Fruit fly (Drosophila melanogaster): ENCODE data around the gene eIF4E4.

Gene eIF4E4

dm6 chr3L:6703368-6703807, 37.9 kb upstream of the eIF4E4 start, which contains the start of gene SP1173 (continued):
- TF ChIP-seq twi (tag; optimal IDR thresholded peaks at IDR 0.05): peak; percentile 16
- no peak for TF ChIP-seq NC2β (GFP tag; optimal IDR thresholded peaks at IDR 0.05)
- peak; percentile 80 for TF ChIP-seq CG34376 (GFP tag; optimal IDR thresholded peaks at IDR 0.05)
- TF ChIP-seq CG13296 (GFP tag; optimal IDR thresholded peaks at IDR 0.05): peak; percentile 43
- TF ChIP-seq fd64A (GFP tag; optimal IDR thresholded peaks at IDR 0.05): peak; percentile 20
- peak; percentile 17 for TF ChIP-seq PHDP (tag; optimal IDR thresholded peaks at IDR 0.05)
- peak; percentile 38; the same call in 1 of the 3 replicates for TF ChIP-seq CG16813 (GFP tag; IDR thresholded peaks at IDR 0.05; ENCODE audit: partially characterized antibody)
- peak; percentile 36 for TF ChIP-seq run (tag; optimal IDR thresholded peaks at IDR 0.05)
- peak; percentile 7; the same call in 1 of the 2 replicates for TF ChIP-seq ranshi (GFP tag; IDR thresholded peaks at IDR 0.05)
- TF ChIP-seq E2f2 (GFP tag; IDR thresholded peaks at IDR 0.05): peak; percentile 54
- peak; percentile 40 for TF ChIP-seq CG7271 (tag; optimal IDR thresholded peaks at IDR 0.05)
- peak; percentile 87 for TF ChIP-seq ci (GFP tag; IDR thresholded peaks at IDR 0.05)
- TF ChIP-seq lmd (GFP tag; IDR thresholded peaks at IDR 0.05): no peak
- peak; percentile 26 for TF ChIP-seq CG15269 (tag; optimal IDR thresholded peaks at IDR 0.05)
- peak; percentile 33 for TF ChIP-seq kah (GFP tag; optimal IDR thresholded peaks at IDR 0.05)
- TF ChIP-seq Side (GFP tag; optimal IDR thresholded peaks at IDR 0.05): peak; percentile 48
- peak; percentile 61 for TF ChIP-seq lab (GFP tag; optimal IDR thresholded peaks at IDR 0.05)
- TF ChIP-seq CG10366 (GFP tag; IDR thresholded peaks at IDR 0.05): 0 out of 2 replicates have a peak, but pooled peaks have one; percentile 16
- TF ChIP-seq Fer2 (tag; optimal IDR thresholded peaks at IDR 0.05): no peak

dm6 chr3L:6700962-6701477, 35.6 kb upstream of the eIF4E4 start:
- TF ChIP-seq sd (tag; optimal IDR thresholded peaks at IDR 0.05) (peak; percentile 64), pros (GFP tag; optimal IDR thresholded peaks at IDR 0.05) (peak; percentile 96), nerfin-1 (tag; optimal IDR thresholded peaks at IDR 0.05) (peak; percentile 100), CG13894 (tag; optimal IDR thresholded peaks at IDR 0.05) (peak; percentile 1), CG6175 (GFP tag; IDR thresholded peaks at IDR 0.05) (no peak), ac (GFP tag; optimal IDR thresholded peaks at IDR 0.05) (no peak), Scr (GFP tag; IDR thresholded peaks at IDR 0.05; ENCODE audit: partially characterized antibody) (no peak), ase (GFP tag; IDR thresholded peaks at IDR 0.05) (no peak), Opbp (GFP tag; IDR thresholded peaks at IDR 0.05; ENCODE audit: partially characterized antibody) (peak; percentile 5; the same call in 1 of the 3 replicates), CG16813 (GFP tag; IDR thresholded peaks at IDR 0.05; ENCODE audit: partially characterized antibody) (0 out of 3 replicates have a peak, but pooled peaks have one; percentile 8), CG6791 (GFP tag; IDR thresholded peaks at IDR 0.05; ENCODE audit: partially characterized antibody) (peak; percentile 82), bbx (GFP tag; IDR thresholded peaks at IDR 0.05; ENCODE audit: partially characterized antibody) (peak; percentile 85), seq (GFP tag; IDR thresholded peaks at IDR 0.05) (peak; percentile 60; the same call in 1 of the 2 replicates), sna (GFP tag; IDR thresholded peaks at IDR 0.05; ENCODE audit: partially characterized antibody) (0 out of 2 replicates have a peak, but pooled peaks have one; percentile 25), mld (GFP tag; IDR thresholded peaks at IDR 0.05; ENCODE audit: partially characterized antibody) (peak; percentile 33; the same call in 1 of the 3 replicates), CG17361 (GFP tag; IDR thresholded peaks at IDR 0.05) (no peak), tll (GFP tag; optimal IDR thresholded peaks at IDR 0.05) (no peak)

dm6 chr3L:6697353-6697752, 31.9 kb upstream of the eIF4E4 start:
- TF ChIP-seq sd (tag; optimal IDR thresholded peaks at IDR 0.05) (peak; percentile 85), CG10565 (GFP tag; optimal IDR thresholded peaks at IDR 0.05) (no peak), ac (GFP tag; optimal IDR thresholded peaks at IDR 0.05) (no peak), ara (GFP tag; IDR thresholded peaks at IDR 0.05) (0 out of 2 replicates have a peak, but pooled peaks have one; percentile 11), sens (GFP tag) (peak; percentile 17), CG14441 (GFP tag; IDR thresholded peaks at IDR 0.05) (no peak), Hr78 (GFP tag; optimal IDR thresholded peaks at IDR 0.05) (peak in 1 of 2 experiments; percentile 20), NK7.1 (GFP tag; optimal IDR thresholded peaks at IDR 0.05) (no peak), mld (GFP tag; IDR thresholded peaks at IDR 0.05; ENCODE audit: partially characterized antibody) (no peak), CG30020 (tag; optimal IDR thresholded peaks at IDR 0.05) (no peak), CG16813 (GFP tag; IDR thresholded peaks at IDR 0.05; ENCODE audit: partially characterized antibody) (no peak), CG4328 (GFP tag; optimal IDR thresholded peaks at IDR 0.05) (peak; percentile 26), Meics (GFP tag; optimal IDR thresholded peaks at IDR 0.05) (no peak), crol (GFP tag; IDR thresholded peaks at IDR 0.05) (0 out of 2 replicates have a peak, but pooled peaks have one; percentile 6), CG12299 (tag; optimal IDR thresholded peaks at IDR 0.05) (no peak)

Measured in whole organism, embryonic.